Worm (Caenorhabditis elegans): ENCODE measurements around the gene F35H12.1.

Gene F35H12.1

DNA sequence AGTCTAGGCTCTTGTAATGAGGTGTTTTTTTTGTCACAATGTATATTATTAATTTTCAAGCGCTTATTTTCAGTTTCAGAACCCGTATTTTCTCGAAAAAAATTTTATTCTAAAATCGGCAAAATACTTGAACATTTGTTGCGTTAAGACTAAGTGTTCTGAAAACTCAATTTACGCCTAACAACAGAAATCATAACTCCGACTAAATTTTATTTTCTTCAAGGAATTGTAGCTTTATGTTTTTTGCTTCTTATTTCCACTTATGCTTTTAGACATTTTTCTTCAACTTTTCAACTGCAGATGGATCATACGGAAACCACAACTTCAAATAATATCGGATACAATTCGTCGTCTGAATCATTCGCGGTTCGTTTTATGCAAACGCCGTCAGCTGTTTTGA is at the start of gene F35H12.1:
TSS of gene F35H12.1 (plus strand) at position 301 of the 400 bp plus-strand sequence.
- TF ChIP-seq W03F9.2 (tag; optimal IDR thresholded peaks at IDR 0.05) (no peak), dao-5 (tag; optimal IDR thresholded peaks at IDR 0.05) (no peak), him-1 (tag; optimal IDR thresholded peaks at IDR 0.05) (no peak)

- no peak for TF ChIP-seq dao-5 (tag; optimal IDR thresholded peaks at IDR 0.05)
- TF ChIP-seq him-1 (tag; optimal IDR thresholded peaks at IDR 0.05) = no peak
- no peak for TF ChIP-seq W03F9.2 (tag; optimal IDR thresholded peaks at IDR 0.05)
Observed at ce11 chrX:888294-888693, 45.3 kb upstream of the F35H12.1 start, which contains the start of gene mam-1. TSS of gene mam-1 (minus strand) at chrX:888394.

DNA sequence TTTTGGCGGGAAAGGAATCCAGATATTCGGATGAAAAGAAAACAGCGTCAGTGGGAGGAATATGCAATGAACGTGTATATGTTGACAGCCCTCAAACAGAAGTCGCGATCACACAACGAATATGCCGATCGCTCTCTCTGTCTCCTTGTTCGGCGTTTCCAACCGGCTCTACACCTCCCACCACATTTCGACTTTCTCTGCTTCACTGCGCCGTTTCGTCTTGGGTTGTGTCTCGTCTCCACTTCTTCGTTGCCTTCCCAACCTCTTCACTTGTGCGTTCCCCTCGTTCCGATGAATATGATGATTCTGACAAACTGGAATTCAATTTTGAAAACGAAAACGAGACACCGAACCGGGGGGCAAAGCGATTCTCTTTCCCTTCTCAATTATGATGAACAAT is 35.7 kb upstream of the F35H12.1 start, which contains the start of gene mab-7:
TSS of gene mab-7 (minus strand) at position 101 of the 400 bp plus-strand sequence.
- no peak for TF ChIP-seq dao-5 (tag; optimal IDR thresholded peaks at IDR 0.05)
- no peak for TF ChIP-seq W03F9.2 (tag; optimal IDR thresholded peaks at IDR 0.05)
- no peak for TF ChIP-seq him-1 (tag; optimal IDR thresholded peaks at IDR 0.05)

DNA sequence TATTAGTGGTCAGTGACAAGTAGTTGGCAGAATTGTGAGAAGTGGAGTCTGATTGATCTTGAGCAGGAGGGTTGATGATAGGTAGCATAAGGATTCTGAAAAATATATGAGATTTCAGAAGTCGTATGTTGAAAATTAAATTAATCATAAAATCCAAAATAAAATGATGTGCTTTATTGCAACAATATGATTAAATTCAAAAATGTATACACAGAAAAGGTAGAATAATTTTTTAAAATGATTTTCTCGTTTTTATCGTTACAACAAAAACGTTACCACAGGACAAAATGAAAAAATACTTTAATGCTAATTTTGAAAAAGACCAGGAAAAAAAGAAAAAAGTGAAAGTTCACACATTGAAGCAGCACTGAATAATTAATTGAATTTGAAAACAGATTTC is 31.1 kb upstream of the F35H12.1 start, which contains the start of gene ZC13.10:
TSS of gene ZC13.10 (minus strand) at position 101 of the 400 bp plus-strand sequence.
- TF ChIP-seq dao-5 (tag; optimal IDR thresholded peaks at IDR 0.05) = no peak
- TF ChIP-seq W03F9.2 (tag; optimal IDR thresholded peaks at IDR 0.05) = no peak
- no peak for TF ChIP-seq him-1 (tag; optimal IDR thresholded peaks at IDR 0.05)

ce11 chrX:910337-910736 is 23.3 kb upstream of the F35H12.1 start:
- TF ChIP-seq him-1 (tag; optimal IDR thresholded peaks at IDR 0.05) = peak; percentile 13
- TF ChIP-seq W03F9.2 (tag; optimal IDR thresholded peaks at IDR 0.05) = no peak
- TF ChIP-seq dao-5 (tag; optimal IDR thresholded peaks at IDR 0.05) = no peak

DNA sequence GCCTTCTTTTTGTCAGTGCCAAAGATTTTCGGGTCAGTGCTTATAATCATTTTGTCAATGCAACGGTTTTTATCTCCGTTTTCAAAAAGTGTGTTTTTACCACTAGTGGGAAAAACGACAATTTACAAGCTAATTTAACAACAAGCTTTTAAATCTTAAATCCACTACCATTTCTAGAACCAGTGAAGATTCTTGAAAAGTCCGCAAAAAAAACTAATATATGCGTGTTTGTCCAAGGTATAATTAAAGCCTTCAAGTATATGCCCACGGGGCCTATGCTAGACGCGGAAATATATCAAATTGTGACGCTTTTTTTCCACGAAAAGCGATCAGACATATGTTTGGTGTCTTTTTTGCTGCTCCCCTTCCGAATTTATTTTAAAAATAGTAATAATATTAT is 21.0 kb upstream of the F35H12.1 start:
- TF ChIP-seq W03F9.2 (tag; optimal IDR thresholded peaks at IDR 0.05) = no peak
- no peak for TF ChIP-seq dao-5 (tag; optimal IDR thresholded peaks at IDR 0.05)
- TF ChIP-seq him-1 (tag; optimal IDR thresholded peaks at IDR 0.05) = no peak

- TF ChIP-seq him-1 (tag; optimal IDR thresholded peaks at IDR 0.05) (no peak), W03F9.2 (tag; optimal IDR thresholded peaks at IDR 0.05) (no peak), dao-5 (tag; optimal IDR thresholded peaks at IDR 0.05) (no peak)
Observed at ce11 chrX:912990-913389, 20.6 kb upstream of the F35H12.1 start, which contains the start of gene F35H12.6. TSS of gene F35H12.6 (plus strand) at chrX:913290.

DNA sequence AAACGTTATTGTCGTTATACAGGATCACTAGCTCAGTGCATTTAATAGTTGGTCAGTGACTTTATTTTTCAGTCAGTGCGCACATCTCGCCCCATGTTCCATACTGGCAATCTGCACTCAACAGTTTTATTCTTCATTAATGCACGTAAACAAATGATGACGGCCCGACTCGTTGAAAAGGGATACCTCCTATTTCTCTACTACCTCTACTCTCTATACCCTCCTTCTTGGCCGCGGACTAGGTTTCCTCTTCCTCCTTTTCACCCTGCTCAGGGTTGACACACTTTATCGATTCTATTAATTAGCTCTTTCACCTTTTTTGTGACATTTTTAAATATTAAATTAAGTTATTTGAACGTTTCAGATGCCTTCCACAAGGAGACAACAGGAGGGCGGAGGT is 18.1 kb upstream of the F35H12.1 start, which contains the start of gene sel-12:
TSS of gene sel-12 (plus strand) at position 358 of the 400 bp plus-strand sequence.
- TF ChIP-seq dao-5 (tag; optimal IDR thresholded peaks at IDR 0.05) = no peak
- no peak for TF ChIP-seq W03F9.2 (tag; optimal IDR thresholded peaks at IDR 0.05)
- TF ChIP-seq him-1 (tag; optimal IDR thresholded peaks at IDR 0.05) = no peak

ce11 chrX:918097-918496 is 15.5 kb upstream of the F35H12.1 start, which contains the start of gene F35H12.5:
TSS of gene F35H12.5 (plus strand) at chrX:918397.
- TF ChIP-seq W03F9.2 (tag; optimal IDR thresholded peaks at IDR 0.05) (no peak), him-1 (tag; optimal IDR thresholded peaks at IDR 0.05) (no peak), dao-5 (tag; optimal IDR thresholded peaks at IDR 0.05) (no peak)

DNA sequence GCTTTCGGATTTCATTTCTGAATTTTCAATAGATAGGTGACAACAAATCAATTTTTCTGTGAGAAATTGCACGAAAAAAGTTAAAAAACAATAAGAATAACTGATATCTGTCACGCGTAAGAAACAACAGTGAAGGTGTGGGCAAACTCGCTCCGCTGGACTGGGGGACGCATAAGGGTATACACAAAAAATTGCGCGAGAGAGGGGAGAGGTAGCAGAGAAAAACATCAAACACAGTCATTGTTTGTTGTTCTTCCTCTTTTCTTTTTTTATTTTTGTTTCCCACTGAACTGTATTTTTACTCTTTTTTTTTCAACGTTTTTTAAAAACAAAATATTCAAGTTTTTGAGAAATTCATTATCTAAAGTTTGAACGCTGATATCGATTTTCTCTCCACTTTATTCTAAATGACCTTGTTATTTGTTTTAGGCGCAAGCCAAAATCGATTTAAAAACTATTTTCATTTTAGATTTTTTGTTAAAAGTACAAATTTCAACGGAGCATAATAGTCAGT is 9.1 kb upstream of the F35H12.1 start, which contains the start of the genes pifk-1 and tbc-11:
TSS of gene pifk-1 (minus strand) at position 17 of the 514 bp plus-strand sequence.
TSS of gene tbc-11 (plus strand) at position 464 of the 514 bp plus-strand sequence.
- TF ChIP-seq W03F9.2 (tag; optimal IDR thresholded peaks at IDR 0.05) (peak; percentile 63), dao-5 (tag; optimal IDR thresholded peaks at IDR 0.05) (no peak)

DNA sequence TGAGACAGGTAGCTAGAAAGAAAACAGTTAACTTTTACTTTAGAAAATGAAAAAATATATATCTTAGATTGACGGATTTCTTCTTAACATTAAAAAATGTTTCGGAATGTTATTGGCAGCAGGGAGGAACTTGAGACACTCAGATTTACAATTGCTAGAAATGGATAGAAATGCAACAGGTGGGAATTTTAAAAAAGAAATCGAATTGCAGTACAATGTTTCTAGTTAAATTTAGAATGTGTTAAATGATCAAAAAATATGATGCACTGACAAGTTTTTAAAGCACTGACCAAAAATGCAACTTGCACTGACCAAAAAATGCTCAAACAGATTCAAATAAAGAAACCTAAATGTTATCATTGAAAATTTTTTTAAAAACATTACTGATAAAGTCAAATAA is 7.5 kb upstream of the F35H12.1 start:
- TF ChIP-seq dao-5 (tag; optimal IDR thresholded peaks at IDR 0.05) (no peak), W03F9.2 (tag; optimal IDR thresholded peaks at IDR 0.05) (no peak), him-1 (tag; optimal IDR thresholded peaks at IDR 0.05) (no peak)

DNA sequence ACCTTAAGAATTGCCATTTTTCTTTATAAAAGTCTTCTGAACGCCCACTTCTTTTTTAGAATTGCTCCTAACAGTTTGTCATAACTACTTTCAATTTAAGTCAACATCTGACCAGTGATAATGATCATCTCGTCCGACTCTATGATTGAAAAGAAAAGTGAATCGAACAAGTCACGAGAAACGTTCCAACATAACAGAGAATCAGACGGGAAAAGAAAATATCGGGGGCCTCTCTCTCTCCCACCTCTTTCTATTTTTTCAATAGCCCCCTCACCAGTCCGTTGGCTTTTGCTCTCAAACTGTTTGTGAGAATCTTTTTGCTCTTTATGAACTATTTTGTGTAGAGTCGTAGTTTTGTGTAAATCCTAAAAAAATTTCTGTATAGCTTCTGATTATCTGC is 6.0 kb upstream of the F35H12.1 start:
- TF ChIP-seq dao-5 (tag; optimal IDR thresholded peaks at IDR 0.05) = no peak
- no peak for TF ChIP-seq him-1 (tag; optimal IDR thresholded peaks at IDR 0.05)
- no peak for TF ChIP-seq W03F9.2 (tag; optimal IDR thresholded peaks at IDR 0.05)

DNA sequence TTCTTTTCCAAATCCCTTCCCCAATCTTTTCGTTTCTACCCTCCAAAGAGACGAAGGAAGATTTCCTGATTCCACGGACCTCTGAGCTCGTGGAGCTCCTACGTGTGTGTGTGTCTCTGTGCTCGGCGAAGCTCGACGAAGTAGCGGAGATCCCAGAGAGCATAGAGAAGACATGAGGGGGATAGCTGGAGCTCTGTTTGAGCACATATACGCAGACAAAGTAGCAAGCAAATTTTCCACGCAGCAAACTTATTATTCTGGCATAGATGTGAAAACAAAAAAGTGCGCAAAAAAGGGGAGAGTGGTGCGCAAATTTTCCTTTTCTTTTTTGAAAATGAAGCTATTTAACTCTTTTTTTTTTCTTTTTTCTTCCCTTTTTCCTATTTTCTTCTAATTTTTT is 730 bp upstream of the F35H12.1 start:
- TF ChIP-seq him-1 (tag; optimal IDR thresholded peaks at IDR 0.05) (peak; percentile 60), W03F9.2 (tag; optimal IDR thresholded peaks at IDR 0.05) (no peak)

- no peak for TF ChIP-seq W03F9.2 (tag; optimal IDR thresholded peaks at IDR 0.05)
- TF ChIP-seq dao-5 (tag; optimal IDR thresholded peaks at IDR 0.05) = no peak
- no peak for TF ChIP-seq him-1 (tag; optimal IDR thresholded peaks at IDR 0.05)
Observed at ce11 chrX:936013-936412, 2.4 kb downstream of the F35H12.1 start.
